Worm (Caenorhabditis elegans): Measurements from ENCODE around the gene ceh-31.

Gene ceh-31

DNA sequence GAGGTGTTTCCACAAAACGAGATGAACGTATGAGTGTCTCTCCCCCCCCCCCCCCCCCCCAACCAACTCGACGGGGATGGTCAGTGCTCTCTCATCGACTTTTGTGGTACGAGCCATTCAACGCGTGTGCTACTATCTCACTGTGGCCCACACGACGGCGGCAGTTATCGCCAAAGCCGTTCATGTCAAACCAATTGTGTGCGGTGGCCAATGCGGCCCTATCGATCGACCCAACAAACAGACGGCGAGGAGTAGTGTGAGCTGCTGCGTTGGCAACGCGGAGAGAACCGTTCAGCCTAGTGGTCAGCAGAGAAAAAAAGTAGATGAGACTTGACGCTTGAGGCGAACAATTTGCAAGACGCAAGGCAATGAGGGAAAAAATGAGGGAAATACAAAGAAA is 32.6 kb upstream of the ceh-31 start (continued):
- no peak; the same call in 1 of the 2 replicates for TF ChIP-seq sox-2 (GFP tag; IDR thresholded peaks at IDR 0.05)
- TF ChIP-seq dmd-4 (tag; optimal IDR thresholded peaks at IDR 0.05; ENCODE audit: borderline replicate concordance), result no peak
- no peak for TF ChIP-seq hlh-30 (tag; optimal IDR thresholded peaks at IDR 0.05; ENCODE audit: insufficient read depth)
- TF ChIP-seq pros-1 (tag; optimal IDR thresholded peaks at IDR 0.05), result no peak
- no peak for TF ChIP-seq ceh-2 (tag; optimal IDR thresholded peaks at IDR 0.05)
- TF ChIP-seq ama-1 (optimal IDR thresholded peaks at IDR 0.05), result no peak
- TF ChIP-seq sdc-2 (tag; optimal IDR thresholded peaks at IDR 0.05), result no peak
- TF ChIP-seq ceh-14 (tag; optimal IDR thresholded peaks at IDR 0.05), result no peak
- no peak for TF ChIP-seq che-1 (tag; optimal IDR thresholded peaks at IDR 0.05)
- no peak for TF ChIP-seq lim-6 (tag; optimal IDR thresholded peaks at IDR 0.05)
- no peak for TF ChIP-seq hlh-13 (GFP tag; optimal IDR thresholded peaks at IDR 0.05)
- TF ChIP-seq unc-86 (tag; optimal IDR thresholded peaks at IDR 0.05), result no peak
- TF ChIP-seq F13H6.1 (tag; optimal IDR thresholded peaks at IDR 0.05), result no peak
- no peak for TF ChIP-seq T23F11.4 (GFP tag; optimal IDR thresholded peaks at IDR 0.05)
- TF ChIP-seq nfya-1 (tag; optimal IDR thresholded peaks at IDR 0.05), result peak; percentile 55
- peak; percentile 8 for TF ChIP-seq ceh-34 (tag; optimal IDR thresholded peaks at IDR 0.05)
- TF ChIP-seq C38D4.7 (GFP tag; optimal IDR thresholded peaks at IDR 0.05), result no peak
- no peak for TF ChIP-seq fax-1 (tag; optimal IDR thresholded peaks at IDR 0.05)
- no peak for TF ChIP-seq K09A11.1 (tag; optimal IDR thresholded peaks at IDR 0.05; ENCODE audit: insufficient read depth)
- no peak for TF ChIP-seq ttx-3 (tag; optimal IDR thresholded peaks at IDR 0.05)
- TF ChIP-seq tbx-7 (tag; optimal IDR thresholded peaks at IDR 0.05), result no peak
- TF ChIP-seq ceh-19 (GFP tag; optimal IDR thresholded peaks at IDR 0.05), result no peak
- no peak for TF ChIP-seq ref-2 (tag; optimal IDR thresholded peaks at IDR 0.05)
- TF ChIP-seq fkh-6 (tag; optimal IDR thresholded peaks at IDR 0.05), result no peak
- TF ChIP-seq unc-55 (GFP tag; optimal IDR thresholded peaks at IDR 0.05), result peak; percentile 20
- TF ChIP-seq ceh-48 (tag; optimal IDR thresholded peaks at IDR 0.05), result peak; percentile 60
- no peak for TF ChIP-seq mec-3 (tag; optimal IDR thresholded peaks at IDR 0.05; ENCODE audit: borderline replicate concordance)
- TF ChIP-seq ceh-9 (tag; optimal IDR thresholded peaks at IDR 0.05), result no peak
- no peak for TF ChIP-seq madf-2 (tag; optimal IDR thresholded peaks at IDR 0.05)
- no peak for TF ChIP-seq C08G9.2 (tag; optimal IDR thresholded peaks at IDR 0.05)
- no peak for TF ChIP-seq ahr-1 (tag; optimal IDR thresholded peaks at IDR 0.05)
- TF ChIP-seq Y22D7AL.16 (tag; optimal IDR thresholded peaks at IDR 0.05), result no peak
- TF ChIP-seq pax-1 (tag; optimal IDR thresholded peaks at IDR 0.05), result no peak
- no peak for TF ChIP-seq nhr-232 (tag; optimal IDR thresholded peaks at IDR 0.05)
- no peak for TF ChIP-seq pat-9 (tag; optimal IDR thresholded peaks at IDR 0.05)

DNA sequence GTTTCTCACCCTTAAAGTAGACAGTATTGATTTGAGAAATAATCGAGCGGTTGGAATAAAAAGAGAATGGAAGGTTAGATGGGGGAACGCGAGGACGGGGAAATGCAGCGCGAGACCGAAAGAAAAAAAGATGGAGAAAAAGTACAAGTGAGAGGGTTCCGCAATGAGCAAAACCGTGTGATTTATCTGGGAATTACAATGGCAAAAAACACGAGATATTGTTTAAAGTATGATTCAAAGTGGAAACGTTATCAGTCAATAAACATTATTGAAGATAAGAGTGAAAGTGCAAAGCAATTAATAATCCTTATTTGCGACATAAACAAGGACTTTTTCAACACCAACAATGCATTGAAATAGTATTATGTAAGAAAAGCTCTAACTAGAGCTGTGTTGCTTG is 31.9 kb upstream of the ceh-31 start, which contains the start of gene ztf-13:
Gene ztf-13 (minus strand): TSS at position 11 of the 400 bp plus-strand sequence.
- TF ChIP-seq fax-1 (tag; optimal IDR thresholded peaks at IDR 0.05) (no peak), rnt-1 (tag; optimal IDR thresholded peaks at IDR 0.05) (no peak), F13H6.1 (tag; optimal IDR thresholded peaks at IDR 0.05) (no peak), elt-4 (tag; optimal IDR thresholded peaks at IDR 0.05) (no peak), fkh-6 (tag; optimal IDR thresholded peaks at IDR 0.05) (no peak), hlh-6 (tag; optimal IDR thresholded peaks at IDR 0.05) (no peak), unc-42 (tag; optimal IDR thresholded peaks at IDR 0.05) (no peak), elt-2 (tag; optimal IDR thresholded peaks at IDR 0.05) (peak; percentile 4)

DNA sequence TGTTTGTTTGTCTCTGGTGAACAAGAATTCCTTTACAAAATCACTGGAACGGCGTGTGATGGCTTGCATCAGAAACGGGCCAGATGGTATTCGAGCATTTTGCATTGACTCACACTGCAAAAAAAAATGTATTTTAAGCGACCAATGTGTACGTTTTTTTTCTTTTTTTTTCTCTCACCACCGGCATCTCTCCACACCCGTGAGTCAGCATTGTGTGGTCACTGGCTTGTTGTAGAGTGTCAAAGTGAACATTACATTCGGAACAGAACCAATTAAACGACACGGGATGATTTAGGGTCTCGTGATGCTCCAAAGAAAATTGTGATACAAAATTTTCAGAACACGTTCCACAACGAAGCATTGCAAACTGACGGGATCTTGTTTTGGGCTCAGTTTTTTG is 31.3 kb upstream of the ceh-31 start:
- TF ChIP-seq ref-2 (tag; optimal IDR thresholded peaks at IDR 0.05), result no peak
- no peak for TF ChIP-seq pqm-1 (tag; optimal IDR thresholded peaks at IDR 0.05)
- no peak for TF ChIP-seq ceh-22 (tag; optimal IDR thresholded peaks at IDR 0.05)
